Fruit fly (Drosophila melanogaster): ENCODE results near the gene CG11779.

DNA sequence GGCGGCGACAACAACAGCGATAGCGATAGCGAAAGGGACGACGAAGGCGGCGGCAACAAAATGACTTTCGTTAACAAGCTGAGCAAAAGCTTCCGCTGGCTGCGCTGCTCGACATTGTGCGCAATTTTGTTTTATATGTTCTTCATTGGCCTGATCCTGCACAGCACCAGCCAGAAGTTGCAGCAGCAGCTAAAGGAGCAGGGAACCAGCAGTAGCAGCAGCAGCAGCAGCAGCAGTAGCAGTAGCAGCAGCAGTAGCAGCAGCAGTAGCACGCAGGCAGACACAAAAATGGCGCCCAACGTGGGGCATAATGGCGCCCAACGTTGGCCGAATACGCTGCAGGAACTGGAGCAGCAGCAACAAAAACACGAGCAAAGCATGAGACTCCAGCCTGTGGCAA, 30.3 kb upstream of the CG11779 start:
- no peak for TF ChIP-seq CG32121 (GFP tag; IDR thresholded peaks at IDR 0.05)
- TF ChIP-seq fd96Ca (GFP tag; IDR thresholded peaks at IDR 0.05), result no peak
- TF ChIP-seq CG12605 (GFP tag; IDR thresholded peaks at IDR 0.05), result no peak

All from whole organism, pupa.